Fruit fly (Drosophila melanogaster) whole organism, embryonic: ENCODE measurements around the gene CG1764.

Experiments
- Atf3 ChIP-seq: fragments of 200-800 bp; sonication (Bioruptor generic); optimal IDR thresholded peaks from 3 replicates; lab custom pipeline; 2016; ENCODE audit warnings: missing biosample characterization, missing genetic modification characterization
- B-H2 ChIP-seq: fragments of 200-800 bp; sonication (Bioruptor generic); optimal IDR thresholded peaks from 2 replicates; lab custom pipeline; 2018; ENCODE audit warnings: missing biosample characterization, mild to moderate bottlenecking, missing genetic modification characterization
- CG10274 ChIP-seq: fragments of 200-800 bp; sonication (Bioruptor generic); optimal IDR thresholded peaks from 3 replicates; lab custom pipeline; 2017; ENCODE audit warnings: missing biosample characterization, mild to moderate bottlenecking, missing genetic modification characterization
- CG10431 ChIP-seq: fragments of 200-800 bp; sonication (Bioruptor generic); optimal IDR thresholded peaks from 3 replicates; lab custom pipeline; 2018; ENCODE audit warnings: missing biosample characterization, mild to moderate bottlenecking, missing genetic modification characterization
- CG11560 ChIP-seq: fragments of 200-800 bp; sonication (Bioruptor generic); IDR thresholded peaks from 3 replicates; pipeline ENCODE4 v1.3.6; 2022; ENCODE audit warnings: missing biosample characterization, missing genetic modification characterization
- CG12071 ChIP-seq: fragments of 200-800 bp; sonication (Bioruptor generic); optimal IDR thresholded peaks from 3 replicates; lab custom pipeline; 2018; ENCODE audit warnings: missing biosample characterization, mild to moderate bottlenecking, missing genetic modification characterization
- CG12155 ChIP-seq: fragments of 200-800 bp; sonication (Bioruptor generic); optimal IDR thresholded peaks from 3 replicates; lab custom pipeline; 2016; ENCODE audit warnings: missing biosample characterization, missing genetic modification characterization
- CG13775 ChIP-seq: fragments of 200-800 bp; sonication (Bioruptor generic); optimal IDR thresholded peaks from 3 replicates; lab custom pipeline; 2017; ENCODE audit warnings: missing biosample characterization, mild to moderate bottlenecking, missing genetic modification characterization
- CG15073 ChIP-seq: fragments of 200-800 bp; sonication (Bioruptor generic); optimal IDR thresholded peaks from 2 replicates; lab custom pipeline; 2016; ENCODE audit warnings: missing biosample characterization, missing genetic modification characterization
- CG16779 ChIP-seq: fragments of 200-800 bp; sonication (Bioruptor generic); IDR thresholded peaks from 2 replicates; pipeline ENCODE4 v1.3.6; 2022; ENCODE audit warnings: missing biosample characterization, missing genetic modification characterization
- CG16813 ChIP-seq: fragments of 200-800 bp; sonication (Bioruptor generic); IDR thresholded peaks from 3 replicates; pipeline ENCODE4 v1.3.6; 2022; ENCODE audit warnings: missing biosample characterization, missing genetic modification characterization; ENCODE audit not compliant: partially characterized antibody
- CG2116 ChIP-seq: fragments of 200-800 bp; sonication (Bioruptor generic); optimal IDR thresholded peaks from 3 replicates; lab custom pipeline; 2018; ENCODE audit warnings: missing biosample characterization, mild to moderate bottlenecking, missing genetic modification characterization
- CG2678 ChIP-seq: fragments of 200-800 bp; sonication (Bioruptor generic); optimal IDR thresholded peaks from 3 replicates; lab custom pipeline; 2019; ENCODE audit warnings: missing biosample characterization, mild to moderate bottlenecking, missing genetic modification characterization, moderate library complexity
- CG33557 ChIP-seq: fragments of 200-800 bp; sonication (Bioruptor generic); optimal IDR thresholded peaks from 2 replicates; lab custom pipeline; 2019; ENCODE audit warnings: missing biosample characterization, mild to moderate bottlenecking, missing genetic modification characterization, moderate library complexity
- CG4617 ChIP-seq: fragments of 200-800 bp; sonication (Bioruptor generic); optimal IDR thresholded peaks from 3 replicates; lab custom pipeline; 2016; ENCODE audit warnings: missing biosample characterization, missing genetic modification characterization, borderline replicate concordance
- CG6765 ChIP-seq: fragments of 200-800 bp; sonication (Bioruptor generic); optimal IDR thresholded peaks from 3 replicates; lab custom pipeline; 2017; ENCODE audit warnings: missing biosample characterization, mild to moderate bottlenecking, missing genetic modification characterization
- CG7963 ChIP-seq: fragments of 200-800 bp; sonication (Bioruptor generic); IDR thresholded peaks from 3 replicates; pipeline ENCODE4 v1.3.6; 2022; ENCODE audit warnings: missing biosample characterization, missing genetic modification characterization; ENCODE audit not compliant: partially characterized antibody
- CG8281 ChIP-seq: fragments of 200-800 bp; sonication (Bioruptor generic); optimal IDR thresholded peaks from 2 replicates; lab custom pipeline; 2018; ENCODE audit warnings: missing biosample characterization, mild to moderate bottlenecking, missing genetic modification characterization, moderate library complexity
- Dad ChIP-seq: fragments of 200-800 bp; sonication (Bioruptor generic); optimal IDR thresholded peaks from 3 replicates; lab custom pipeline; 2016; ENCODE audit warnings: missing biosample characterization, missing genetic modification characterization
- Doc3 ChIP-seq: fragments of 200-800 bp; sonication (Bioruptor generic); IDR thresholded peaks from 3 replicates; pipeline ENCODE4 v1.3.6; 2022; ENCODE audit warnings: missing biosample characterization, missing genetic modification characterization; ENCODE audit not compliant: partially characterized antibody
- H15 ChIP-seq: fragments of 200-800 bp; sonication (Bioruptor generic); IDR thresholded peaks from 3 replicates; pipeline ENCODE4 v1.3.6; 2022; ENCODE audit warnings: missing biosample characterization, missing genetic modification characterization
- HLH54F ChIP-seq: fragments of 200-800 bp; sonication (Bioruptor generic); optimal IDR thresholded peaks from 3 replicates; lab custom pipeline; 2016; ENCODE audit warnings: missing biosample characterization, missing genetic modification characterization
- Hand ChIP-seq: fragments of 200-800 bp; sonication (Bioruptor generic); optimal IDR thresholded peaks from 2 replicates; lab custom pipeline; 2017; ENCODE audit warnings: mild to moderate bottlenecking, missing biosample characterization, missing genetic modification reagents, missing genetic modification characterization
- Lpt ChIP-seq: fragments of >200 bp; optimal IDR thresholded peaks from 2 replicates; lab custom pipeline; 2018; ENCODE audit warnings: missing biosample characterization, missing genetic modification characterization
- Nf-YB ChIP-seq: fragments of 200-800 bp; sonication (Bioruptor generic); optimal IDR thresholded peaks from 3 replicates; lab custom pipeline; 2019; ENCODE audit warnings: missing biosample characterization, mild to moderate bottlenecking, missing genetic modification characterization, moderate library complexity
- Scr ChIP-seq: fragments of 200-800 bp; sonication (Bioruptor generic); IDR thresholded peaks from 2 replicates; pipeline ENCODE4 v1.3.6; 2022; ENCODE audit warnings: missing biosample characterization, missing genetic modification characterization; ENCODE audit not compliant: partially characterized antibody
- Sin3A ChIP-seq: fragments of >200 bp; optimal IDR thresholded peaks from 2 replicates; lab custom pipeline; 2018
- Sox102F ChIP-seq: fragments of 200-800 bp; sonication (Bioruptor generic); optimal IDR thresholded peaks from 2 replicates; lab custom pipeline; 2018; ENCODE audit warnings: missing biosample characterization, mild to moderate bottlenecking, missing genetic modification characterization, moderate library complexity
- Sry-β ChIP-seq: fragments of 200-800 bp; sonication (Bioruptor generic); optimal IDR thresholded peaks from 2 replicates; lab custom pipeline; 2018; ENCODE audit warnings: missing biosample characterization, mild to moderate bottlenecking, missing genetic modification characterization, moderate library complexity
- Vsx1 ChIP-seq: fragments of 200-800 bp; sonication (Bioruptor generic); optimal IDR thresholded peaks from 2 replicates; lab custom pipeline; 2017; ENCODE audit warnings: missing biosample characterization, mild to moderate bottlenecking, missing genetic modification characterization, missing genetic modification reagents
- ase ChIP-seq: fragments of 200-800 bp; sonication (Bioruptor generic); IDR thresholded peaks from 3 replicates; pipeline ENCODE4 v1.3.6; 2022; ENCODE audit warnings: missing biosample characterization, missing genetic modification characterization
- corto ChIP-seq: fragments of 200-800 bp; sonication (Bioruptor generic); optimal IDR thresholded peaks from 2 replicates; lab custom pipeline; 2016; ENCODE audit warnings: missing biosample characterization, mild to moderate bottlenecking, missing genetic modification characterization, moderate library complexity
- dmrt11E ChIP-seq: fragments of 200-800 bp; sonication (Bioruptor generic); optimal IDR thresholded peaks from 3 replicates; lab custom pipeline; 2018; ENCODE audit warnings: missing biosample characterization, mild to moderate bottlenecking, missing genetic modification characterization, moderate library complexity
- fd64A ChIP-seq: fragments of 200-800 bp; sonication (Bioruptor generic); optimal IDR thresholded peaks from 3 replicates; lab custom pipeline; 2018; ENCODE audit warnings: missing biosample characterization, mild to moderate bottlenecking, missing genetic modification characterization
- fd96Cb ChIP-seq: fragments of 200-800 bp; sonication (Bioruptor generic); optimal IDR thresholded peaks from 2 replicates; lab custom pipeline; 2018; ENCODE audit warnings: missing biosample characterization, mild to moderate bottlenecking, missing genetic modification characterization, moderate library complexity
- grau ChIP-seq: fragments of 200-800 bp; optimal IDR thresholded peaks from 3 replicates; lab custom pipeline; 2019; ENCODE audit warnings: missing biosample characterization, mild to moderate bottlenecking, missing genetic modification characterization, moderate library complexity
- grn ChIP-seq: fragments of 200-800 bp; sonication (Bioruptor generic); optimal IDR thresholded peaks from 3 replicates; lab custom pipeline; 2017; ENCODE audit warnings: missing biosample characterization, missing genetic modification characterization
- gt ChIP-seq: fragments of 200-800 bp; sonication (Bioruptor generic); IDR thresholded peaks from 2 replicates; pipeline ENCODE4 v1.3.6; 2022; ENCODE audit warnings: missing biosample characterization, missing genetic modification characterization
- her ChIP-seq: fragments of 200-800 bp; sonication (Bioruptor generic); optimal IDR thresholded peaks from 2 replicates; lab custom pipeline; 2016; ENCODE audit warnings: missing biosample characterization, missing genetic modification characterization
- hth ChIP-seq: fragments of >200 bp; optimal IDR thresholded peaks from 2 replicates; lab custom pipeline; 2017; ENCODE audit warnings: inconsistent platforms
- jing ChIP-seq: fragments of 200-800 bp; sonication (Bioruptor generic); optimal IDR thresholded peaks from 2 replicates; lab custom pipeline; 2018; ENCODE audit warnings: missing biosample characterization, mild to moderate bottlenecking, missing genetic modification characterization
- lola ChIP-seq, 3 experiments: fragments of >200 bp in 2 of 3; fragments of 200-800 bp in 1 of 3; sonication (Bioruptor generic) in 1 of 3; optimal IDR thresholded peaks; 2 replicates each; lab custom pipeline; 2017 to 2019; ENCODE audit warnings: missing biosample characterization in 3 of 3, missing genetic modification characterization in 3 of 3, mild to moderate bottlenecking in 1 of 3, moderate library complexity in 1 of 3
- luna ChIP-seq: fragments of 200-800 bp; sonication (Bioruptor generic); optimal IDR thresholded peaks from 2 replicates; lab custom pipeline; 2016; ENCODE audit warnings: missing biosample characterization, missing genetic modification characterization
- phol ChIP-seq: fragments of 200-800 bp; sonication (Bioruptor generic); optimal IDR thresholded peaks from 3 replicates; lab custom pipeline; 2018; ENCODE audit warnings: missing biosample characterization, mild to moderate bottlenecking, missing genetic modification characterization, moderate library complexity
- rib ChIP-seq: fragments of 200-800 bp; sonication (Bioruptor generic); IDR thresholded peaks from 2 replicates; pipeline ENCODE4 v1.3.6; 2022; ENCODE audit warnings: missing biosample characterization, missing genetic modification characterization
- sc ChIP-seq, 3 experiments: fragments of >200 bp in 2 of 3; fragments of 200-800 bp in 1 of 3; sonication (Bioruptor generic) in 1 of 3; optimal IDR thresholded peaks; 2 replicates in 2 of 3; 3 replicates in 1 of 3; lab custom pipeline; 2017; ENCODE audit warnings: mild to moderate bottlenecking in 1 of 3, missing biosample characterization in 1 of 3, missing genetic modification characterization in 1 of 3, missing genetic modification reagents in 1 of 3
- slp2 ChIP-seq: fragments of 200-800 bp; sonication (Bioruptor generic); optimal IDR thresholded peaks from 2 replicates; lab custom pipeline; 2016; ENCODE audit warnings: missing biosample characterization, missing genetic modification characterization
- so ChIP-seq: fragments of 200-800 bp; sonication (Bioruptor generic); IDR thresholded peaks from 3 replicates; pipeline ENCODE4 v1.3.6; 2022; ENCODE audit warnings: missing biosample characterization, missing genetic modification characterization
- tap ChIP-seq: fragments of 200-800 bp; optimal IDR thresholded peaks from 3 replicates; lab custom pipeline; 2019; ENCODE audit warnings: missing biosample characterization, mild to moderate bottlenecking, missing genetic modification characterization, moderate library complexity

CG1764 gene

DNA sequence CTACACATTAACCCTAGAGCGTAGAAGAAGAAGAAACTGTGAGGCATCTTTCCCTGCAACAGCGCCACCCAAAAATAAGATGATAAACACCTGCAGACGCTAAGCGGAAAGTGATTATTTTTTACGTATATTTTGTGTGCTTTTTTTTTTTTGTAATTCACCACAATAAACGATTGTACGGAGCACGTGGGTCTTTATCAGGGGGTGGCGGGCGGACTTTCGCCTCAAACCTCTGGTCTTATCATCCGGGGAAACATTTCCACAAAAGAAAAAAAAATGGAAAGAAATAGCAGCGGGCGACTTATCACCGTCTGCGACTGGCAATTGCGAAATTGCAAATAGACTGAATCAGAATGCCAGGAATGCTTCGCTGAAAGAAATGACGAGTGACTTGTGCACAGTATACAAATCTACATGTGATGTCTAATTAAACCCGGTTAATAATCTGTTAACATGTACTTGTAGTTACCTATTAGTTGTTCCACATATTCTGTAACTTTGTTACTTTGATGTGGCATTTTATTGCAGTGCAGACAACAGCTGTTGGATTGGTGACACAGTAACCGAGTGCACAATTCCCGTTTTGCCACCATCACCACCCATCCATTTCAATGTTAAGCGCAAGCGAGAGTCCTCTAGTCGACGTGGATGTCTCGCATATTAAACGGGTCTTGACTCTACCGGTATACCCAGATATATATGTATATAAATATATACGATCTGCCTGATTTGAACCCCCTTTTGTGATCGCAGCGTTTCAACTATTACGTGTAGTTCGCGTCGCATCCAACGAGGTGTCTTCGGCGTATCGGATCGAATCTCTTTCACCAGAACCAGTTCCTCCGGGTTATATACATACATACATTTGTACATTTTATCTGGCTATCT lies 29.8 kb upstream of the CG1764 start (continued):
- no peak for TF ChIP-seq CG16813
- TF ChIP-seq sc (optimal IDR thresholded peaks at IDR 0.05; lab: Kevin White, UChicago) = no peak
- TF ChIP-seq sc (GFP tag; optimal IDR thresholded peaks at IDR 0.05; lab: Kevin White, UChicago) = no peak
- TF ChIP-seq ase (GFP tag; lab: Robert Waterston, UW) = no peak
- TF ChIP-seq gt (GFP tag; lab: Robert Waterston, UW) = no peak
- TF ChIP-seq jing (GFP tag; lab: Kevin White, UChicago) = no peak
- TF ChIP-seq rib (GFP tag; lab: Robert Waterston, UW) = no peak
- no peak for TF ChIP-seq CG12071 (GFP tag; lab: Kevin White, UChicago)
- TF ChIP-seq B-H2 (GFP tag; lab: Kevin White, UChicago) = no peak
- no peak for TF ChIP-seq grau
- TF ChIP-seq Sin3A (lab: Kevin White, UChicago) = no peak
- TF ChIP-seq CG7963 (GFP tag; lab: Robert Waterston, UW) = no peak
- TF ChIP-seq Nf-YB (GFP tag; lab: Kevin White, UChicago) = no peak
- TF ChIP-seq her (GFP tag; lab: Kevin White, UChicago) = no peak
- no peak for TF ChIP-seq dmrt11E (tag; lab: Kevin White, UChicago)
- TF ChIP-seq HLH54F (GFP tag; lab: Kevin White, UChicago) = no peak
- peak; percentile 27 for TF ChIP-seq CG2678 (tag; lab: Kevin White, UChicago)
- no peak for TF ChIP-seq tap (tag; lab: Kevin White, UChicago)
- TF ChIP-seq Sox102F (GFP tag; lab: Kevin White, UChicago) = peak; percentile 48
- TF ChIP-seq lola (GFP tag; optimal IDR thresholded peaks at IDR 0.05; lab: Kevin White, UChicago) = no peak
- TF ChIP-seq CG8281 (tag; lab: Kevin White, UChicago) = no peak
- no peak for TF ChIP-seq CG33557 (GFP tag; lab: Kevin White, UChicago)
- no peak for TF ChIP-seq CG13775 (GFP tag; lab: Kevin White, UChicago)
- peak; percentile 15 for TF ChIP-seq phol
- no peak for TF ChIP-seq CG16779
- no peak for TF ChIP-seq hth (lab: Kevin White, UChicago)
- TF ChIP-seq Dad (GFP tag; lab: Kevin White, UChicago) = no peak
- TF ChIP-seq CG11560 (tag; lab: Robert Waterston, UW) = no peak
- TF ChIP-seq Sry-β (GFP tag; lab: Kevin White, UChicago) = no peak
- TF ChIP-seq Lpt (GFP tag; lab: Kevin White, UChicago) = no peak
- no peak for TF ChIP-seq Doc3 (GFP tag; lab: Robert Waterston, UW)
- no peak for TF ChIP-seq CG15073 (GFP tag; lab: Kevin White, UChicago)
- TF ChIP-seq grn (GFP tag; lab: Kevin White, UChicago) = no peak
- no peak for TF ChIP-seq CG4617 (GFP tag; lab: Kevin White, UChicago)
- no peak for TF ChIP-seq so
- TF ChIP-seq fd96Cb (tag; lab: Kevin White, UChicago) = no peak
- TF ChIP-seq CG2116 (GFP tag; lab: Kevin White, UChicago) = no peak
- no peak for TF ChIP-seq CG10431 (GFP tag; lab: Kevin White, UChicago)
- no peak for TF ChIP-seq Hand (GFP tag; lab: Kevin White, UChicago)
- no peak for TF ChIP-seq fd64A (GFP tag; lab: Kevin White, UChicago)
- TF ChIP-seq Scr (GFP tag; lab: Robert Waterston, UW) = no peak
- no peak for TF ChIP-seq luna
- no peak for TF ChIP-seq CG12155
- no peak for TF ChIP-seq Atf3 (GFP tag; lab: Kevin White, UChicago)
- no peak for TF ChIP-seq slp2 (GFP tag; lab: Kevin White, UChicago)
- TF ChIP-seq corto (GFP tag; lab: Kevin White, UChicago) = peak; percentile 61
- no peak for TF ChIP-seq H15 (GFP tag; lab: Robert Waterston, UW)
- no peak for TF ChIP-seq CG10274 (GFP tag; lab: Kevin White, UChicago)
- TF ChIP-seq CG6765 = no peak
- no peak for TF ChIP-seq Vsx1 (GFP tag; lab: Kevin White, UChicago)
